Fruit fly (Drosophila melanogaster): ENCODE data around the gene dbr.

The dbr gene

dm6 chr2L:66369-67278 is at the start of gene dbr:
Gene dbr (plus strand): TSS chr2L:66482.
- TF ChIP-seq CG14711 (tag; optimal IDR thresholded peaks at IDR 0.05) (no peak), CG11617 (GFP tag; optimal IDR thresholded peaks at IDR 0.05) (peak; percentile 68), bab1 (GFP tag; optimal IDR thresholded peaks at IDR 0.05) (no peak), CG12768 (GFP tag; optimal IDR thresholded peaks at IDR 0.05) (peak; percentile 37), cic (GFP tag; optimal IDR thresholded peaks at IDR 0.05) (peak; percentile 71), tj (GFP tag; optimal IDR thresholded peaks at IDR 0.05) (peak; percentile 70), kay (GFP tag; ENCODE audit: borderline replicate concordance) (peak; percentile 37), CG7045 (GFP tag; optimal IDR thresholded peaks at IDR 0.05) (peak; percentile 29), ovo (GFP tag; optimal IDR thresholded peaks at IDR 0.05) (peak; percentile 19), CG33017 (tag; optimal IDR thresholded peaks at IDR 0.05) (no peak), toe (GFP tag; optimal IDR thresholded peaks at IDR 0.05) (no peak), CG1620 (GFP tag; optimal IDR thresholded peaks at IDR 0.05) (peak; percentile 19), Hr96 (GFP tag; optimal IDR thresholded peaks at IDR 0.05) (no peak), pad (GFP tag; optimal IDR thresholded peaks at IDR 0.05) (peak; percentile 44), Clk (GFP tag; optimal IDR thresholded peaks at IDR 0.05) (no peak), CG5204 (GFP tag; optimal IDR thresholded peaks at IDR 0.05) (no peak), CG7101 (tag; optimal IDR thresholded peaks at IDR 0.05) (peak; percentile 22), cnc (optimal IDR thresholded peaks at IDR 0.05) (no peak), Mnt (GFP tag; optimal IDR thresholded peaks at IDR 0.05) (peak; percentile 30), Crg-1 (GFP tag; optimal IDR thresholded peaks at IDR 0.05) (no peak)

- TF ChIP-seq kay (GFP tag; ENCODE audit: borderline replicate concordance) (peak; percentile 51), pad (GFP tag; optimal IDR thresholded peaks at IDR 0.05) (peak; percentile 63)
Observed at dm6 chr2L:16712-17111, 49.6 kb upstream of the dbr start.

dm6 chr2L:21587-21986 is 44.7 kb upstream of the dbr start:
- no peak for TF ChIP-seq Hr96 (GFP tag; optimal IDR thresholded peaks at IDR 0.05)
- TF ChIP-seq Clk (GFP tag; optimal IDR thresholded peaks at IDR 0.05), result no peak
- TF ChIP-seq cic (GFP tag; optimal IDR thresholded peaks at IDR 0.05), result no peak
- TF ChIP-seq ovo (GFP tag; optimal IDR thresholded peaks at IDR 0.05), result no peak
- TF ChIP-seq CG14711 (tag; optimal IDR thresholded peaks at IDR 0.05), result no peak
- no peak for TF ChIP-seq pad (GFP tag; optimal IDR thresholded peaks at IDR 0.05)
- TF ChIP-seq CG33017 (tag; optimal IDR thresholded peaks at IDR 0.05), result no peak
- no peak for TF ChIP-seq CG5204 (GFP tag; optimal IDR thresholded peaks at IDR 0.05)
- no peak for TF ChIP-seq Crg-1 (GFP tag; optimal IDR thresholded peaks at IDR 0.05)
- TF ChIP-seq tj (GFP tag; optimal IDR thresholded peaks at IDR 0.05), result no peak
- no peak for TF ChIP-seq cnc (optimal IDR thresholded peaks at IDR 0.05)
- TF ChIP-seq kay (GFP tag; ENCODE audit: borderline replicate concordance), result no peak
- TF ChIP-seq CG7045 (GFP tag; optimal IDR thresholded peaks at IDR 0.05), result no peak
- no peak for TF ChIP-seq Mnt (GFP tag; optimal IDR thresholded peaks at IDR 0.05)
- no peak for TF ChIP-seq bab1 (GFP tag; optimal IDR thresholded peaks at IDR 0.05)
- no peak for TF ChIP-seq CG7101 (tag; optimal IDR thresholded peaks at IDR 0.05)
- no peak for TF ChIP-seq CG1620 (GFP tag; optimal IDR thresholded peaks at IDR 0.05)
- no peak for TF ChIP-seq toe (GFP tag; optimal IDR thresholded peaks at IDR 0.05)
- TF ChIP-seq CG12768 (GFP tag; optimal IDR thresholded peaks at IDR 0.05), result no peak

- TF ChIP-seq tj (GFP tag; optimal IDR thresholded peaks at IDR 0.05) (no peak), kay (GFP tag; ENCODE audit: borderline replicate concordance) (peak; percentile 2)
Observed at dm6 chr2L:25055-25454, 41.2 kb upstream of the dbr start, which contains the start of gene Ir21a. Gene Ir21a (minus strand): TSS chr2L:25155.

- no peak for TF ChIP-seq Crg-1 (GFP tag; optimal IDR thresholded peaks at IDR 0.05)
- no peak for TF ChIP-seq ovo (GFP tag; optimal IDR thresholded peaks at IDR 0.05)
- TF ChIP-seq CG12768 (GFP tag; optimal IDR thresholded peaks at IDR 0.05), result no peak
- no peak for TF ChIP-seq CG7101 (tag; optimal IDR thresholded peaks at IDR 0.05)
- no peak for TF ChIP-seq Hr96 (GFP tag; optimal IDR thresholded peaks at IDR 0.05)
- no peak for TF ChIP-seq toe (GFP tag; optimal IDR thresholded peaks at IDR 0.05)
- no peak for TF ChIP-seq CG5204 (GFP tag; optimal IDR thresholded peaks at IDR 0.05)
- no peak for TF ChIP-seq tj (GFP tag; optimal IDR thresholded peaks at IDR 0.05)
- TF ChIP-seq bab1 (GFP tag; optimal IDR thresholded peaks at IDR 0.05), result no peak
- TF ChIP-seq CG11617 (GFP tag; optimal IDR thresholded peaks at IDR 0.05), result no peak
- no peak for TF ChIP-seq cnc (optimal IDR thresholded peaks at IDR 0.05)
- TF ChIP-seq CG1620 (GFP tag; optimal IDR thresholded peaks at IDR 0.05), result no peak
- TF ChIP-seq CG33017 (tag; optimal IDR thresholded peaks at IDR 0.05), result no peak
- no peak for TF ChIP-seq CG7045 (GFP tag; optimal IDR thresholded peaks at IDR 0.05)
- TF ChIP-seq Mnt (GFP tag; optimal IDR thresholded peaks at IDR 0.05), result no peak
- no peak for TF ChIP-seq kay (GFP tag; ENCODE audit: borderline replicate concordance)
Observed at dm6 chr2L:34054-34453, 32.2 kb upstream of the dbr start.

- TF ChIP-seq CG11617 (GFP tag; optimal IDR thresholded peaks at IDR 0.05) (no peak), Crg-1 (GFP tag; optimal IDR thresholded peaks at IDR 0.05) (no peak), bab1 (GFP tag; optimal IDR thresholded peaks at IDR 0.05) (no peak), toe (GFP tag; optimal IDR thresholded peaks at IDR 0.05) (no peak), CG7101 (tag; optimal IDR thresholded peaks at IDR 0.05) (no peak), cic (GFP tag; optimal IDR thresholded peaks at IDR 0.05) (no peak), tj (GFP tag; optimal IDR thresholded peaks at IDR 0.05) (no peak), pad (GFP tag; optimal IDR thresholded peaks at IDR 0.05) (no peak), Hr96 (GFP tag; optimal IDR thresholded peaks at IDR 0.05) (no peak), CG1620 (GFP tag; optimal IDR thresholded peaks at IDR 0.05) (no peak), ovo (GFP tag; optimal IDR thresholded peaks at IDR 0.05) (no peak), CG7045 (GFP tag; optimal IDR thresholded peaks at IDR 0.05) (no peak), CG33017 (tag; optimal IDR thresholded peaks at IDR 0.05) (no peak), CG14711 (tag; optimal IDR thresholded peaks at IDR 0.05) (no peak), cnc (optimal IDR thresholded peaks at IDR 0.05) (no peak), Clk (GFP tag; optimal IDR thresholded peaks at IDR 0.05) (no peak), CG12768 (GFP tag; optimal IDR thresholded peaks at IDR 0.05) (no peak), kay (GFP tag; ENCODE audit: borderline replicate concordance) (no peak), Mnt (GFP tag; optimal IDR thresholded peaks at IDR 0.05) (no peak)
Observed at dm6 chr2L:35452-35851, 30.8 kb upstream of the dbr start.

Data from whole organism, adult.